Worm (Caenorhabditis elegans) whole organism, L1 larva: ENCODE data around the gene acs-19.

Experiments used
- grh-1 ChIP-seq: fragments of 200-800 bp; sonication (Bioruptor generic); IDR thresholded peaks from 2 replicates; pipeline ENCODE4 v1.3.6; 2022; ENCODE audit warnings: missing genetic modification reagents, missing genetic modification characterization, missing compliant biosample characterization
- lin-15B ChIP-seq: fragments of 150-350 bp; sonication (generic microtip); optimal IDR thresholded peaks from 3 replicates; lab custom pipeline; 2014; ENCODE audit warnings: missing biosample characterization, missing genetic modification characterization
- lsy-2 ChIP-seq, 2 experiments: fragments of 150-350 bp; optimal IDR thresholded peaks; 2 replicates each; lab custom pipeline; 2014; ENCODE audit warnings: missing biosample characterization in 2 of 2, missing genetic modification characterization in 2 of 2
- pqm-1 ChIP-seq: sonication (generic microtip); optimal IDR thresholded peaks from 3 replicates; lab custom pipeline; 2017; ENCODE audit warnings: missing biosample characterization, missing genetic modification characterization

- TF ChIP-seq grh-1 (no peak), lsy-2 (tag; optimal IDR thresholded peaks at IDR 0.05; lab: Kevin White, UChicago) (no peak), pqm-1 (tag; lab: Kevin White, UChicago) (no peak), lin-15B (tag; lab: Kevin White, UChicago) (no peak)
Observed at ce11 chrIII:3839635-3840034, 24.7 kb upstream of the acs-19 start, which contains the start of gene cyp-25A3.
